Worm (Caenorhabditis elegans) whole organism, L2 larva: ENCODE measurements around the gene F54F2.7.

Source experiments
- C34F6.9 ChIP-seq: fragments of 150-350 bp; optimal IDR thresholded peaks from 2 replicates; lab custom pipeline; 2014; ENCODE audit warnings: missing biosample characterization, missing genetic modification characterization
- F13H6.1 ChIP-seq: sonication (generic microtip); optimal IDR thresholded peaks from 2 replicates; lab custom pipeline; 2016; ENCODE audit warnings: missing genetic modification characterization, missing compliant biosample characterization
- R02D3.7 ChIP-seq: fragments of 150-350 bp; optimal IDR thresholded peaks from 2 replicates; lab custom pipeline; 2014; ENCODE audit warnings: missing biosample characterization, missing genetic modification characterization
- Y55F3AM.14 ChIP-seq: fragments of 200-800 bp; sonication (Bioruptor generic); optimal IDR thresholded peaks from 2 replicates; lab custom pipeline; 2018; ENCODE audit warnings: mild to moderate bottlenecking, missing genetic modification characterization, missing compliant biosample characterization
- ZK546.5 ChIP-seq: sonication (generic microtip); optimal IDR thresholded peaks from 2 replicates; lab custom pipeline; 2017; ENCODE audit warnings: missing biosample characterization, missing genetic modification characterization
- aly-2 ChIP-seq: fragments of 150-350 bp; optimal IDR thresholded peaks from 2 replicates; lab custom pipeline; 2014; ENCODE audit warnings: missing biosample characterization, missing genetic modification characterization
- ama-1 ChIP-seq: fragments of 150-350 bp; optimal IDR thresholded peaks from 2 replicates; lab custom pipeline; 2018; ENCODE audit warnings: inconsistent platforms
- blmp-1 ChIP-seq: sonication (generic microtip); optimal IDR thresholded peaks from 2 replicates; lab custom pipeline; 2017; ENCODE audit warnings: missing genetic modification characterization, mild to moderate bottlenecking, missing compliant biosample characterization, antibody characterized with exemption, moderate library complexity; ENCODE audit not compliant: insufficient read depth
- ceh-16 ChIP-seq: fragments of 150-350 bp; optimal IDR thresholded peaks from 2 replicates; lab custom pipeline; 2014; ENCODE audit warnings: missing biosample characterization, missing genetic modification characterization
- ceh-82 ChIP-seq: fragments of 150-350 bp; optimal IDR thresholded peaks from 2 replicates; lab custom pipeline; 2014; ENCODE audit warnings: missing biosample characterization, missing genetic modification characterization
- crh-2 ChIP-seq: sonication (generic microtip); optimal IDR thresholded peaks from 2 replicates; lab custom pipeline; 2017; ENCODE audit warnings: missing biosample characterization, missing genetic modification characterization
- dmd-4 ChIP-seq: sonication (generic microtip); optimal IDR thresholded peaks from 2 replicates; lab custom pipeline; 2017; ENCODE audit warnings: missing biosample characterization, missing genetic modification characterization
- egl-27 ChIP-seq: sonication (generic microtip); optimal IDR thresholded peaks from 3 replicates; lab custom pipeline; 2017; ENCODE audit warnings: missing biosample characterization, missing genetic modification reagents, missing genetic modification characterization
- elt-1 ChIP-seq: fragments of 150-350 bp; optimal IDR thresholded peaks from 2 replicates; lab custom pipeline; 2014; ENCODE audit warnings: missing biosample characterization, missing genetic modification characterization
- elt-3 ChIP-seq: sonication (generic microtip); optimal IDR thresholded peaks from 2 replicates; lab custom pipeline; 2017; ENCODE audit warnings: missing biosample characterization, missing genetic modification characterization
- fos-1 ChIP-seq: fragments of 150-350 bp; optimal IDR thresholded peaks from 2 replicates; lab custom pipeline; 2014; ENCODE audit warnings: missing biosample characterization, missing genetic modification characterization
- gmeb-1 ChIP-seq: fragments of 150-350 bp; optimal IDR thresholded peaks from 2 replicates; lab custom pipeline; 2014; ENCODE audit warnings: missing biosample characterization, missing genetic modification characterization
- lin-13 ChIP-seq: fragments of 150-350 bp; optimal IDR thresholded peaks from 2 replicates; lab custom pipeline; 2014; ENCODE audit warnings: missing biosample characterization, missing genetic modification reagents, missing genetic modification characterization
- lin-39 ChIP-seq: fragments of 150-350 bp; optimal IDR thresholded peaks from 2 replicates; lab custom pipeline; 2014; ENCODE audit warnings: missing biosample characterization, missing genetic modification reagents, missing genetic modification characterization
- lsy-2 ChIP-seq, 2 experiments: fragments of 150-350 bp in 1 of 2; sonication (generic microtip) in 1 of 2; optimal IDR thresholded peaks; 2 replicates each; lab custom pipeline; 2014 to 2017; ENCODE audit warnings: missing biosample characterization in 2 of 2, missing genetic modification characterization in 2 of 2
- mab-5 ChIP-seq: fragments of 150-350 bp; optimal IDR thresholded peaks from 2 replicates; lab custom pipeline; 2014; ENCODE audit warnings: missing biosample characterization, missing genetic modification characterization
- mbf-1 ChIP-seq: sonication (generic microtip); optimal IDR thresholded peaks from 2 replicates; lab custom pipeline; 2017; ENCODE audit warnings: missing biosample characterization, missing genetic modification characterization
- mdl-1 ChIP-seq, 2 experiments: fragments of 150-350 bp in 1 of 2; sonication (generic microtip) in 1 of 2; optimal IDR thresholded peaks; 2 replicates each; lab custom pipeline; 2017; ENCODE audit warnings: missing biosample characterization in 2 of 2, missing genetic modification characterization in 2 of 2
- nhr-10 ChIP-seq: sonication (generic microtip); optimal IDR thresholded peaks from 2 replicates; lab custom pipeline; 2017; ENCODE audit warnings: missing biosample characterization, missing genetic modification characterization
- nhr-12 ChIP-seq: fragments of 150-350 bp; optimal IDR thresholded peaks from 2 replicates; lab custom pipeline; 2014; ENCODE audit warnings: missing biosample characterization, missing genetic modification characterization
- nhr-129 ChIP-seq: fragments of 150-350 bp; optimal IDR thresholded peaks from 2 replicates; lab custom pipeline; 2014; ENCODE audit warnings: missing biosample characterization, missing genetic modification characterization
- nhr-237 ChIP-seq: fragments of 150-350 bp; optimal IDR thresholded peaks from 2 replicates; lab custom pipeline; 2014; ENCODE audit warnings: missing biosample characterization, missing genetic modification characterization
- nhr-25 ChIP-seq: fragments of 150-350 bp; sonication (generic microtip); optimal IDR thresholded peaks from 3 replicates; lab custom pipeline; 2014; ENCODE audit warnings: missing biosample characterization, missing genetic modification characterization
- nhr-6 ChIP-seq: fragments of 150-350 bp; optimal IDR thresholded peaks from 2 replicates; lab custom pipeline; 2014; ENCODE audit warnings: missing biosample characterization, missing genetic modification characterization
- nhr-77 ChIP-seq: fragments of 150-350 bp; optimal IDR thresholded peaks from 2 replicates; lab custom pipeline; 2014; ENCODE audit warnings: missing biosample characterization, missing genetic modification characterization
- peb-1 ChIP-seq: fragments of 150-350 bp; optimal IDR thresholded peaks from 2 replicates; lab custom pipeline; 2014; ENCODE audit warnings: missing biosample characterization, missing genetic modification characterization
- skn-1 ChIP-seq: sonication (generic microtip); optimal IDR thresholded peaks from 2 replicates; lab custom pipeline; 2017; ENCODE audit warnings: missing biosample characterization, missing genetic modification characterization
- sma-3 ChIP-seq: sonication (generic microtip); optimal IDR thresholded peaks from 2 replicates; lab custom pipeline; 2016; ENCODE audit warnings: missing genetic modification reagents, missing genetic modification characterization, missing compliant biosample characterization
- sma-9 ChIP-seq, 2 experiments: fragments of 150-350 bp in 1 of 2; sonication (generic microtip) in 1 of 2; optimal IDR thresholded peaks; 2 replicates each; lab custom pipeline; 2014 to 2016; ENCODE audit warnings: missing genetic modification characterization in 2 of 2, mild to moderate bottlenecking in 1 of 2, missing biosample characterization in 1 of 2, missing compliant biosample characterization in 1 of 2, missing genetic modification reagents in 1 of 2, moderate library complexity in 1 of 2
- snpc-4 ChIP-seq: fragments of 150-350 bp; optimal IDR thresholded peaks from 2 replicates; lab custom pipeline; 2014; ENCODE audit warnings: missing biosample characterization, missing genetic modification characterization
- unc-39 ChIP-seq: fragments of 150-350 bp; optimal IDR thresholded peaks from 2 replicates; lab custom pipeline; 2014; ENCODE audit warnings: missing biosample characterization, missing genetic modification characterization
- unc-55 ChIP-seq: fragments of 150-350 bp; sonication (generic microtip); optimal IDR thresholded peaks from 3 replicates; lab custom pipeline; 2014; ENCODE audit warnings: missing biosample characterization, missing genetic modification reagents, missing genetic modification characterization
- unc-62 ChIP-seq: fragments of 150-350 bp; optimal IDR thresholded peaks from 2 replicates; lab custom pipeline; 2014; ENCODE audit warnings: missing biosample characterization, missing genetic modification reagents, missing genetic modification characterization
- zag-1 ChIP-seq: fragments of 150-350 bp; optimal IDR thresholded peaks from 2 replicates; lab custom pipeline; 2014; ENCODE audit warnings: missing biosample characterization, missing genetic modification characterization
- ztf-1 ChIP-seq: fragments of 200-800 bp; sonication (Bioruptor generic); conservative IDR thresholded peaks from 2 replicates; pipeline ENCODE4 v1.3.6; 2022; ENCODE audit warnings: missing genetic modification characterization, missing compliant biosample characterization
- ztf-11 ChIP-seq: sonication (generic microtip); optimal IDR thresholded peaks from 2 replicates; lab custom pipeline; 2017; ENCODE audit warnings: missing biosample characterization, missing genetic modification characterization

The F54F2.7 gene

DNA sequence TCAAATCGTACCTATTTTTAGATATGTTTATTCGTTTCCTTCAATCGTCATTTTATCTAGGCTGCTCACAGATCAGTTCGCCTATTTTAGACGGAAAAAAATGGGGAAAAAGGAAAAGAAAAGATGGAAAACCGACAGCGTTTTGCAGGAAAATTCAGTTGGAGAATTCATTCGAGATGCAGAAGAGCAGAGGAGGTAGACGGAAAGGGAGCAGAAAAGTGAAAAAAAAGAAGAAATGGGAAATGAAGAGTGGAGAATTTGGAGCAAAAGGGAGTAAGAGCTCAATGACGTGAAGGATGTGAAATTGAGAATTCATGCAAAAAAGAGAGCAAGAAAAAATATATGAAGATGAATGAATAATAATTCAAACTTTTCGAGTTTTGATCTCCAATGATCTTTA lies 22.6 kb downstream of the F54F2.7 start:
- no peak for TF ChIP-seq nhr-12
- TF ChIP-seq mbf-1 (tag; lab: Kevin White, UChicago), result no peak
- TF ChIP-seq unc-55 (GFP tag; lab: Kevin White, UChicago), result peak; percentile 49
- TF ChIP-seq fos-1, result no peak
- no peak for TF ChIP-seq ZK546.5 (tag; lab: Kevin White, UChicago)
- peak; percentile 32 for TF ChIP-seq C34F6.9 (tag; lab: Kevin White, UChicago)
- no peak for TF ChIP-seq peb-1 (tag; lab: Kevin White, UChicago)
- TF ChIP-seq snpc-4 (tag; lab: Kevin White, UChicago), result no peak
- TF ChIP-seq unc-39 (tag; lab: Kevin White, UChicago), result no peak
- TF ChIP-seq ztf-11 (tag; lab: Kevin White, UChicago), result no peak
- no peak for TF ChIP-seq nhr-10 (tag; lab: Kevin White, UChicago)
- no peak for TF ChIP-seq lsy-2 (tag; optimal IDR thresholded peaks at IDR 0.05; lab: Kevin White, UChicago)

ce11 chrIII:8782744-8783143 lies 24.4 kb downstream of the F54F2.7 start:
- no peak for TF ChIP-seq lin-13 (GFP tag; lab: Kevin White, UChicago)
- TF ChIP-seq unc-39 (tag; lab: Kevin White, UChicago), result no peak
- TF ChIP-seq nhr-12, result no peak
- no peak for TF ChIP-seq dmd-4 (tag; lab: Kevin White, UChicago)
- TF ChIP-seq ama-1 (lab: Kevin White, UChicago), result no peak
- TF ChIP-seq F13H6.1 (tag; lab: Kevin White, UChicago), result peak; percentile 10
- TF ChIP-seq mdl-1 (tag; optimal IDR thresholded peaks at IDR 0.05; lab: Kevin White, UChicago), result no peak
- TF ChIP-seq mbf-1 (tag; lab: Kevin White, UChicago), result no peak
- no peak for TF ChIP-seq ceh-82
- no peak for TF ChIP-seq Y55F3AM.14
- TF ChIP-seq nhr-6 (tag; lab: Kevin White, UChicago), result no peak
- TF ChIP-seq sma-3, result no peak
- no peak for TF ChIP-seq aly-2
- TF ChIP-seq skn-1 (tag; lab: Kevin White, UChicago), result peak; percentile 7
- no peak for TF ChIP-seq nhr-77 (tag; lab: Kevin White, UChicago)
- TF ChIP-seq nhr-25 (tag; lab: Kevin White, UChicago), result peak; percentile 51
- no peak for TF ChIP-seq nhr-237
- TF ChIP-seq ztf-11 (tag; lab: Kevin White, UChicago), result no peak
- TF ChIP-seq lsy-2 (tag; optimal IDR thresholded peaks at IDR 0.05; lab: Kevin White, UChicago), result peak in 1 of 2 experiments; percentile 4
- TF ChIP-seq lin-39 (tag; lab: Kevin White, UChicago), result no peak
- TF ChIP-seq mab-5 (tag; lab: Kevin White, UChicago), result no peak
- peak; percentile 67 for TF ChIP-seq crh-2 (tag; lab: Kevin White, UChicago)
- no peak for TF ChIP-seq ceh-16
- TF ChIP-seq elt-1 (tag; lab: Kevin White, UChicago), result no peak
- TF ChIP-seq nhr-129 (tag; lab: Kevin White, UChicago), result peak; percentile 47
- no peak for TF ChIP-seq peb-1 (tag; lab: Kevin White, UChicago)
- TF ChIP-seq fos-1, result peak; percentile 60
- TF ChIP-seq nhr-10 (tag; lab: Kevin White, UChicago), result no peak
- TF ChIP-seq R02D3.7 (tag; lab: Kevin White, UChicago), result no peak
- peak; percentile 67 for TF ChIP-seq sma-9 (GFP tag; optimal IDR thresholded peaks at IDR 0.05; lab: Kevin White, UChicago)
- TF ChIP-seq sma-9 (tag; optimal IDR thresholded peaks at IDR 0.05; lab: Kevin White, UChicago), result no peak
- TF ChIP-seq ztf-1 (GFP tag; lab: Robert Waterston, UW), result no peak
- no peak for TF ChIP-seq blmp-1 (tag; lab: Kevin White, UChicago)
- TF ChIP-seq elt-3 (tag; lab: Kevin White, UChicago), result no peak
- no peak for TF ChIP-seq zag-1

ce11 chrIII:8782080-8782479 lies 25.1 kb downstream of the F54F2.7 start:
- TF ChIP-seq ceh-16 (no peak), ama-1 (lab: Kevin White, UChicago) (no peak), gmeb-1 (tag; lab: Kevin White, UChicago) (no peak), unc-62 (GFP tag; lab: Kevin White, UChicago) (no peak), blmp-1 (tag; lab: Kevin White, UChicago) (no peak), mab-5 (tag; lab: Kevin White, UChicago) (no peak), nhr-129 (tag; lab: Kevin White, UChicago) (peak; percentile 36), aly-2 (no peak), C34F6.9 (tag; lab: Kevin White, UChicago) (peak; percentile 22), unc-55 (GFP tag; lab: Kevin White, UChicago) (peak; percentile 9), elt-3 (tag; lab: Kevin White, UChicago) (no peak), mbf-1 (tag; lab: Kevin White, UChicago) (no peak), F13H6.1 (tag; lab: Kevin White, UChicago) (peak; percentile 38), nhr-6 (tag; lab: Kevin White, UChicago) (no peak), nhr-12 (no peak), skn-1 (tag; lab: Kevin White, UChicago) (no peak), mdl-1 (tag; optimal IDR thresholded peaks at IDR 0.05; lab: Kevin White, UChicago) (peak in 1 of 2 experiments; percentile 15), nhr-77 (tag; lab: Kevin White, UChicago) (no peak), egl-27 (tag; lab: Kevin White, UChicago) (no peak), sma-3 (no peak), lsy-2 (tag; optimal IDR thresholded peaks at IDR 0.05; lab: Kevin White, UChicago) (peak in 1 of 2 experiments; percentile 31), Y55F3AM.14 (no peak), elt-1 (tag; lab: Kevin White, UChicago) (no peak), lin-13 (GFP tag; lab: Kevin White, UChicago) (no peak), snpc-4 (tag; lab: Kevin White, UChicago) (no peak)
- TF ChIP-seq, all 48 proteins: peak for 6
